Worm (Caenorhabditis elegans) whole organism, L3 larva: ENCODE results near the gene ddo-2.

Experiments
- R02D3.7 ChIP-seq: fragments of 150-350 bp; optimal IDR thresholded peaks from 2 replicates; lab custom pipeline; 2014; ENCODE audit warnings: missing biosample characterization, missing genetic modification characterization
- ama-1 ChIP-seq: fragments of 150-350 bp; optimal IDR thresholded peaks from 2 replicates; lab custom pipeline; 2018
- ceh-16 ChIP-seq: sonication (generic microtip); optimal IDR thresholded peaks from 2 replicates; lab custom pipeline; 2017; ENCODE audit warnings: missing biosample characterization, missing genetic modification characterization
- ceh-28 ChIP-seq: fragments of 150-350 bp; optimal IDR thresholded peaks from 2 replicates; lab custom pipeline; 2014; ENCODE audit warnings: missing biosample characterization, missing genetic modification reagents, missing genetic modification characterization
- daf-12 ChIP-seq: fragments of 150-350 bp; optimal IDR thresholded peaks from 2 replicates; lab custom pipeline; 2014; ENCODE audit warnings: missing biosample characterization, missing genetic modification reagents, missing genetic modification characterization
- egl-27 ChIP-seq: sonication (generic microtip); optimal IDR thresholded peaks from 4 replicates; lab custom pipeline; 2017; ENCODE audit warnings: missing biosample characterization, missing genetic modification reagents, missing genetic modification characterization
- egl-5 ChIP-seq: fragments of 150-350 bp; optimal IDR thresholded peaks from 2 replicates; lab custom pipeline; 2017; ENCODE audit warnings: missing biosample characterization, missing genetic modification reagents, missing genetic modification characterization, inconsistent platforms
- elt-1 ChIP-seq: fragments of 150-350 bp; optimal IDR thresholded peaks from 2 replicates; lab custom pipeline; 2014; ENCODE audit warnings: missing biosample characterization, missing genetic modification characterization
- elt-2 ChIP-seq: sonication (generic microtip); optimal IDR thresholded peaks from 2 replicates; lab custom pipeline; 2016; ENCODE audit warnings: missing genetic modification reagents, mild to moderate bottlenecking, missing genetic modification characterization, missing compliant biosample characterization
- eor-1 ChIP-seq, 2 experiments: fragments of 150-350 bp; optimal IDR thresholded peaks; 2 replicates each; lab custom pipeline; 2014 to 2018; ENCODE audit warnings: missing biosample characterization in 2 of 2, missing genetic modification characterization in 2 of 2
- fkh-10 ChIP-seq: sonication (generic microtip); optimal IDR thresholded peaks from 2 replicates; lab custom pipeline; 2017; ENCODE audit warnings: missing biosample characterization, missing genetic modification reagents, missing genetic modification characterization
- fkh-2 ChIP-seq: fragments of 150-350 bp; optimal IDR thresholded peaks from 2 replicates; lab custom pipeline; 2014; ENCODE audit warnings: missing biosample characterization, missing genetic modification reagents, missing genetic modification characterization
- hmg-11 ChIP-seq: sonication (generic microtip); optimal IDR thresholded peaks from 2 replicates; lab custom pipeline; 2016; ENCODE audit warnings: missing genetic modification characterization, missing compliant biosample characterization
- jun-1 ChIP-seq: fragments of 150-350 bp; optimal IDR thresholded peaks from 2 replicates; lab custom pipeline; 2014; ENCODE audit warnings: missing biosample characterization, missing genetic modification reagents, missing genetic modification characterization
- lin-15B ChIP-seq: fragments of 150-350 bp; optimal IDR thresholded peaks from 2 replicates; lab custom pipeline; 2014; ENCODE audit warnings: missing biosample characterization, missing genetic modification characterization
- lin-39 ChIP-seq: fragments of 150-350 bp; optimal IDR thresholded peaks from 2 replicates; lab custom pipeline; 2018; ENCODE audit warnings: missing biosample characterization, missing genetic modification reagents, missing genetic modification characterization
- lsy-12 ChIP-seq: sonication (generic microtip); optimal IDR thresholded peaks from 2 replicates; lab custom pipeline; 2016; ENCODE audit warnings: mild to moderate bottlenecking, missing genetic modification characterization, missing compliant biosample characterization
- mdl-1 ChIP-seq: fragments of 150-350 bp; optimal IDR thresholded peaks from 2 replicates; lab custom pipeline; 2014; ENCODE audit warnings: missing biosample characterization, missing genetic modification characterization
- mml-1 ChIP-seq: fragments of 150-350 bp; sonication (generic microtip); optimal IDR thresholded peaks from 3 replicates; lab custom pipeline; 2014; ENCODE audit warnings: missing biosample characterization, missing genetic modification characterization
- nfya-1 ChIP-seq: sonication (generic microtip); optimal IDR thresholded peaks from 2 replicates; lab custom pipeline; 2017; ENCODE audit warnings: missing genetic modification characterization, mild to moderate bottlenecking, missing compliant biosample characterization, antibody characterized with exemption, moderate library complexity; ENCODE audit not compliant: insufficient read depth
- nhr-12 ChIP-seq: fragments of 150-350 bp; optimal IDR thresholded peaks from 2 replicates; lab custom pipeline; 2014; ENCODE audit warnings: missing biosample characterization, missing genetic modification characterization
- nhr-23 ChIP-seq: fragments of 150-350 bp; optimal IDR thresholded peaks from 2 replicates; lab custom pipeline; 2014; ENCODE audit warnings: missing biosample characterization, missing genetic modification reagents, missing genetic modification characterization
- nhr-237 ChIP-seq: fragments of 150-350 bp; optimal IDR thresholded peaks from 2 replicates; lab custom pipeline; 2014; ENCODE audit warnings: missing biosample characterization, missing genetic modification characterization
- nhr-25 ChIP-seq: sonication (generic microtip); optimal IDR thresholded peaks from 2 replicates; lab custom pipeline; 2017; ENCODE audit warnings: missing biosample characterization, missing genetic modification characterization
- nhr-43 ChIP-seq: sonication (generic microtip); optimal IDR thresholded peaks from 2 replicates; lab custom pipeline; 2016; ENCODE audit warnings: mild to moderate bottlenecking, missing genetic modification characterization, missing compliant biosample characterization; ENCODE audit not compliant: poor library complexity, severe bottlenecking
- nhr-67 ChIP-seq: fragments of 150-350 bp; optimal IDR thresholded peaks from 2 replicates; lab custom pipeline; 2014; ENCODE audit warnings: missing biosample characterization, missing genetic modification characterization
- nhr-76 ChIP-seq: fragments of 150-350 bp; sonication (generic microtip); optimal IDR thresholded peaks from 5 replicates; lab custom pipeline; 2014; ENCODE audit warnings: missing biosample characterization, missing genetic modification characterization
- pha-4 ChIP-seq: fragments of 150-350 bp; optimal IDR thresholded peaks from 2 replicates; lab custom pipeline; 2014; ENCODE audit warnings: missing biosample characterization, missing genetic modification reagents, missing genetic modification characterization
- pqm-1 ChIP-seq: fragments of 150-350 bp; optimal IDR thresholded peaks from 2 replicates; lab custom pipeline; 2017; ENCODE audit warnings: missing biosample characterization, missing genetic modification characterization, inconsistent platforms
- skn-1 ChIP-seq: fragments of 150-350 bp; optimal IDR thresholded peaks from 2 replicates; lab custom pipeline; 2014; ENCODE audit warnings: missing biosample characterization, missing genetic modification characterization
- snpc-4 ChIP-seq: fragments of 150-350 bp; optimal IDR thresholded peaks from 2 replicates; lab custom pipeline; 2014; ENCODE audit warnings: missing biosample characterization, missing genetic modification characterization
- tbx-2 ChIP-seq: sonication (generic microtip); optimal IDR thresholded peaks from 2 replicates; lab custom pipeline; 2016; ENCODE audit warnings: mild to moderate bottlenecking, missing genetic modification characterization, missing compliant biosample characterization
- unc-39 ChIP-seq: sonication (generic microtip); optimal IDR thresholded peaks from 4 replicates; lab custom pipeline; 2017; ENCODE audit warnings: missing biosample characterization, missing genetic modification characterization
- zag-1 ChIP-seq: fragments of 150-350 bp; optimal IDR thresholded peaks from 2 replicates; lab custom pipeline; 2014; ENCODE audit warnings: missing biosample characterization, missing genetic modification characterization
- ztf-4 ChIP-seq: fragments of 150-350 bp; optimal IDR thresholded peaks from 2 replicates; lab custom pipeline; 2014; ENCODE audit warnings: missing biosample characterization, missing genetic modification characterization

ddo-2 gene

ce11 chrV:7436509-7436908 is 1.0 kb upstream of the ddo-2 start:
- TF ChIP-seq tbx-2 (tag; lab: Kevin White, UChicago) (no peak), ztf-4 (tag; lab: Kevin White, UChicago) (no peak), ceh-16 (tag; lab: Kevin White, UChicago) (no peak), fkh-2 (tag; lab: Kevin White, UChicago) (no peak), mml-1 (tag; lab: Kevin White, UChicago) (no peak), eor-1 (tag; optimal IDR thresholded peaks at IDR 0.05; lab: Kevin White, UChicago) (no peak), pha-4 (tag; lab: Kevin White, UChicago) (no peak), daf-12 (tag; lab: Kevin White, UChicago) (no peak), lsy-12 (tag; lab: Kevin White, UChicago) (no peak), nhr-12 (tag; lab: Kevin White, UChicago) (no peak)

- TF ChIP-seq nhr-67 (no peak), pha-4 (tag; lab: Kevin White, UChicago) (peak; percentile 60), nhr-237 (tag; lab: Kevin White, UChicago) (no peak), hmg-11 (tag; lab: Kevin White, UChicago) (peak; percentile 27), lin-39 (tag; lab: Kevin White, UChicago) (peak; percentile 51), mdl-1 (tag; lab: Kevin White, UChicago) (peak; percentile 76), fkh-2 (tag; lab: Kevin White, UChicago) (no peak), elt-1 (tag; lab: Kevin White, UChicago) (peak; percentile 4), nhr-25 (tag; lab: Kevin White, UChicago) (no peak), egl-27 (tag; lab: Kevin White, UChicago) (no peak), ztf-4 (tag; lab: Kevin White, UChicago) (no peak), snpc-4 (tag; lab: Kevin White, UChicago) (peak; percentile 21), R02D3.7 (tag; lab: Kevin White, UChicago) (no peak), ceh-16 (tag; lab: Kevin White, UChicago) (no peak), ama-1 (lab: Kevin White, UChicago) (peak; percentile 42), egl-5 (tag; lab: Kevin White, UChicago) (peak; percentile 69), unc-39 (no peak), skn-1 (tag; lab: Kevin White, UChicago) (peak; percentile 62), nfya-1 (tag; lab: Kevin White, UChicago) (peak; percentile 50), fkh-10 (GFP tag; lab: Kevin White, UChicago) (peak; percentile 40), eor-1 (tag; optimal IDR thresholded peaks at IDR 0.05; lab: Kevin White, UChicago) (no peak), elt-2 (tag; lab: Kevin White, UChicago) (peak; percentile 74), lin-15B (peak; percentile 9), pqm-1 (peak; percentile 91), zag-1 (tag; lab: Kevin White, UChicago) (no peak)
Measured at ce11 chrV:7434805-7435363, 621 bp downstream of the ddo-2 start.

ce11 chrV:7432441-7433146 is 2.9 kb downstream of the ddo-2 start:
- TF ChIP-seq lin-39 (tag; lab: Kevin White, UChicago) (no peak), lsy-12 (tag; lab: Kevin White, UChicago) (peak; percentile 24), nhr-76 (tag; lab: Kevin White, UChicago) (no peak), elt-2 (tag; lab: Kevin White, UChicago) (peak; percentile 42), ztf-4 (tag; lab: Kevin White, UChicago) (no peak), zag-1 (tag; lab: Kevin White, UChicago) (no peak), ama-1 (lab: Kevin White, UChicago) (peak; percentile 76), daf-12 (tag; lab: Kevin White, UChicago) (no peak), nhr-43 (tag; lab: Kevin White, UChicago) (peak; percentile 70), skn-1 (tag; lab: Kevin White, UChicago) (no peak), lin-15B (no peak), egl-5 (tag; lab: Kevin White, UChicago) (no peak), nhr-23 (tag; lab: Kevin White, UChicago) (peak; percentile 6)

ce11 chrV:7431016-7431415 is 4.5 kb downstream of the ddo-2 start, which contains the start of gene srw-71:
TSS of gene srw-71 (minus strand) at chrV:7431116.
- TF ChIP-seq nhr-237 (tag; lab: Kevin White, UChicago) (no peak), pha-4 (tag; lab: Kevin White, UChicago) (no peak), ceh-28 (tag; lab: Kevin White, UChicago) (no peak), hmg-11 (tag; lab: Kevin White, UChicago) (no peak), skn-1 (tag; lab: Kevin White, UChicago) (no peak), zag-1 (tag; lab: Kevin White, UChicago) (no peak), jun-1 (tag; lab: Kevin White, UChicago) (no peak)
